Fruit fly (Drosophila melanogaster) whole organism, prepupa: ENCODE data around the gene CG10486.
A peak's percentile ranks its signal among the peaks of the same experiment; 100 is the strongest.

Source experiments
- CG10669 ChIP-seq: fragments of 200-800 bp; sonication (Bioruptor generic); optimal IDR thresholded peaks from 3 replicates; lab custom pipeline; 2018; ENCODE audit warnings: missing biosample characterization, mild to moderate bottlenecking, missing genetic modification characterization, moderate library complexity
- CG11762 ChIP-seq: fragments of 200-800 bp; sonication (Bioruptor generic); optimal IDR thresholded peaks from 3 replicates; lab custom pipeline; 2016; ENCODE audit warnings: missing biosample characterization, missing genetic modification characterization; ENCODE audit not compliant: insufficient read depth
- CG32006 ChIP-seq: fragments of 200-800 bp; sonication (Bioruptor generic); optimal IDR thresholded peaks from 3 replicates; lab custom pipeline; 2017; ENCODE audit warnings: missing biosample characterization, mild to moderate bottlenecking, missing genetic modification characterization
- CG6276 ChIP-seq: fragments of 200-800 bp; sonication (Bioruptor generic); optimal IDR thresholded peaks from 2 replicates; lab custom pipeline; 2017; ENCODE audit warnings: missing biosample characterization, mild to moderate bottlenecking, missing genetic modification characterization
- CG7368 ChIP-seq: fragments of 200-800 bp; sonication (Bioruptor generic); optimal IDR thresholded peaks from 3 replicates; lab custom pipeline; 2016; ENCODE audit warnings: missing biosample characterization, missing genetic modification characterization
- CG8319 ChIP-seq: fragments of 200-800 bp; sonication (Bioruptor generic); optimal IDR thresholded peaks from 3 replicates; lab custom pipeline; 2016; ENCODE audit warnings: missing biosample characterization, missing genetic modification characterization
- Eip75B ChIP-seq: fragments of 200-800 bp; sonication (Bioruptor generic); optimal IDR thresholded peaks from 3 replicates; lab custom pipeline; 2016; ENCODE audit warnings: missing biosample characterization, missing genetic modification characterization
- Smox ChIP-seq: fragments of 200-800 bp; sonication (Bioruptor generic); optimal IDR thresholded peaks from 3 replicates; lab custom pipeline; 2016; ENCODE audit warnings: missing biosample characterization, missing genetic modification characterization
- achi ChIP-seq: fragments of 200-800 bp; sonication (Bioruptor generic); optimal IDR thresholded peaks from 3 replicates; lab custom pipeline; 2016; ENCODE audit warnings: missing biosample characterization, missing genetic modification characterization
- cyc ChIP-seq: fragments of 200-800 bp; sonication (Bioruptor generic); optimal IDR thresholded peaks from 3 replicates; lab custom pipeline; 2016; ENCODE audit warnings: missing biosample characterization, missing genetic modification characterization
- eg ChIP-seq: fragments of 200-800 bp; sonication (Bioruptor generic); IDR thresholded peaks from 3 replicates; pipeline ENCODE4 v1.3.6; 2022; ENCODE audit warnings: missing biosample characterization, missing genetic modification characterization
- lz ChIP-seq: fragments of 200-800 bp; sonication (Bioruptor generic); optimal IDR thresholded peaks from 3 replicates; lab custom pipeline; 2016; ENCODE audit warnings: missing biosample characterization, missing genetic modification characterization
- svp ChIP-seq: fragments of 200-800 bp; sonication (Bioruptor generic); peaks from one replicate; lab custom pipeline; 2016; ENCODE audit warnings: missing biosample characterization, missing genetic modification characterization

- TF ChIP-seq CG6276 (GFP tag; lab: Kevin White, UChicago) (no peak), eg (peak; percentile 56; the same call in 2 of the 3 replicates), achi (GFP tag; lab: Kevin White, UChicago) (peak; percentile 55), Smox (GFP tag; lab: Kevin White, UChicago) (no peak), Eip75B (GFP tag; lab: Kevin White, UChicago) (no peak), CG8319 (GFP tag; lab: Kevin White, UChicago) (no peak), CG10669 (GFP tag; lab: Kevin White, UChicago) (no peak), CG32006 (GFP tag; lab: Kevin White, UChicago) (peak; percentile 54), lz (peak; percentile 33), CG7368 (GFP tag; lab: Kevin White, UChicago) (no peak), svp (GFP tag; lab: Kevin White, UChicago) (peak; percentile 62), cyc (no peak), CG11762 (GFP tag; lab: Kevin White, UChicago) (peak; percentile 47)
Measured at dm6 chr3L:5941086-5941485, 34.6 kb upstream of the CG10486 start.
